Worm (Caenorhabditis elegans) whole organism, L4 larva: ENCODE results near the gene hsp-4.

Experiments used
- aly-2 ChIP-seq: sonication (generic microtip); optimal IDR thresholded peaks from 2 replicates; lab custom pipeline; 2018; ENCODE audit warnings: missing biosample characterization, missing genetic modification characterization
- lim-7 ChIP-seq: fragments of 200-800 bp; sonication (Bioruptor generic); IDR thresholded peaks from 2 replicates; pipeline ENCODE4 v1.3.6; 2022; ENCODE audit warnings: missing genetic modification characterization, missing compliant biosample characterization

DNA sequence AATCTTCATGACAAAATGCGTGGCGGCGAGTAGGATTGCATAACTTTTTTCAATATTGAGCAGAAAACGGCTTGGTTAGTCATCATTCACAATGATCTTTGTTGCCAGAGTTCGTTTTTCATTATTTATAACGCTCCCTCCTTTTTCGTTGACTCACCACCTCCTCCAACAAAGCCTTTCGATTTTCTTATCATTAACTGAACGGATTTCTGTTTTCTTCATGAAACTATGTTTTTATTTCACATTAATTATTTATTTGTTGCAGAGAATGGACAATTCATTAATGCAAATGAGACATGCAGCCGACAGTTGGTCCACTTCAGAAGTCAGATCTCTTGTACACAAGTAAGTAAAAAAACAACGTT lies 42.2 kb upstream of the hsp-4 start, which contains the start of gene bath-44:
- TF ChIP-seq lim-7 (GFP tag; lab: Robert Waterston, UW): 0 out of 2 replicates have a peak, but pooled peaks have one; percentile 3
- TF ChIP-seq aly-2 (tag; lab: Kevin White, UChicago): no peak
